Worm (Caenorhabditis elegans) whole organism, dauer: ENCODE results near the gene Y116A8C.40.

Source experiments
- unc-62 ChIP-seq: sonication (generic microtip); optimal IDR thresholded peaks from 2 replicates; lab custom pipeline; 2017; ENCODE audit warnings: missing biosample characterization, missing genetic modification reagents, missing genetic modification characterization

Y116A8C.40 gene

ce11 chrIV:17150418-17150817 lies 353 bp downstream of the Y116A8C.40 start:
- no peak for TF ChIP-seq unc-62 (GFP tag; lab: Kevin White, UChicago)

ce11 chrIV:17131035-17131595 lies 19.7 kb downstream of the Y116A8C.40 start, which contains the start of the genes Y116A8C.37 and Y116A8C.38:
TSS of gene Y116A8C.37 (minus strand) at chrIV:17131135.
TSS of gene Y116A8C.38 (plus strand) at chrIV:17131545.
- TF ChIP-seq unc-62 (GFP tag; lab: Kevin White, UChicago): no peak

ce11 chrIV:17126512-17126911 lies 24.3 kb downstream of the Y116A8C.40 start:
- TF ChIP-seq unc-62 (GFP tag; lab: Kevin White, UChicago): no peak

ce11 chrIV:17125967-17126366 lies 24.8 kb downstream of the Y116A8C.40 start:
- no peak for TF ChIP-seq unc-62 (GFP tag; lab: Kevin White, UChicago)

- TF ChIP-seq unc-62 (GFP tag; lab: Kevin White, UChicago): no peak
These were observed 29.6 kb downstream of the Y116A8C.40 start for ce11 chrIV:17121058-17121773.

- TF ChIP-seq unc-62 (GFP tag; lab: Kevin White, UChicago): no peak
These were observed 31.6 kb downstream of the Y116A8C.40 start, which contains the start of gene itsn-1 for ce11 chrIV:17118987-17119732. TSS of gene itsn-1 (plus strand) at chrIV:17119682.

ce11 chrIV:17118585-17118984 lies 32.2 kb downstream of the Y116A8C.40 start, which contains the start of gene uaf-2:
TSS of gene uaf-2 (minus strand) at chrIV:17118767.
- TF ChIP-seq unc-62 (GFP tag; lab: Kevin White, UChicago): no peak

- no peak for TF ChIP-seq unc-62 (GFP tag; lab: Kevin White, UChicago)
These were observed 34.0 kb downstream of the Y116A8C.40 start for ce11 chrIV:17116821-17117220.

ce11 chrIV:17116345-17116744 lies 34.4 kb downstream of the Y116A8C.40 start, which contains the start of gene cyn-13:
TSS of gene cyn-13 (minus strand) at chrIV:17116657.
- TF ChIP-seq unc-62 (GFP tag; lab: Kevin White, UChicago): no peak

- no peak for TF ChIP-seq unc-62 (GFP tag; lab: Kevin White, UChicago)
These were observed 39.0 kb downstream of the Y116A8C.40 start, which contains the start of gene Y116A8C.33 for ce11 chrIV:17111813-17112212. TSS of gene Y116A8C.33 (plus strand) at chrIV:17112113.

- TF ChIP-seq unc-62 (GFP tag; lab: Kevin White, UChicago): no peak
These were observed 39.9 kb downstream of the Y116A8C.40 start, which contains the start of gene sfa-1 for ce11 chrIV:17110882-17111281. TSS of gene sfa-1 (minus strand) at chrIV:17110982.

- TF ChIP-seq unc-62 (GFP tag; lab: Kevin White, UChicago): no peak
These were observed 41.3 kb downstream of the Y116A8C.40 start for ce11 chrIV:17109436-17109835.

- no peak for TF ChIP-seq unc-62 (GFP tag; lab: Kevin White, UChicago)
These were observed 42.0 kb downstream of the Y116A8C.40 start for ce11 chrIV:17108805-17109204.

ce11 chrIV:17108200-17108599 lies 42.6 kb downstream of the Y116A8C.40 start:
- TF ChIP-seq unc-62 (GFP tag; lab: Kevin White, UChicago): no peak

ce11 chrIV:17105578-17105977 lies 45.2 kb downstream of the Y116A8C.40 start:
- TF ChIP-seq unc-62 (GFP tag; lab: Kevin White, UChicago): no peak
